Fruit fly (Drosophila melanogaster) S2 (cell line): ENCODE measurements around the gene CG10845.

Experiments
- CG8478 ChIP-seq: fragments of >200 bp; optimal IDR thresholded peaks from 2 replicates; lab custom pipeline; 2018
- CTCF ChIP-seq, 2 experiments: fragments of >200 bp; optimal IDR thresholded peaks; 2 replicates each; lab custom pipeline; 2018

DNA sequence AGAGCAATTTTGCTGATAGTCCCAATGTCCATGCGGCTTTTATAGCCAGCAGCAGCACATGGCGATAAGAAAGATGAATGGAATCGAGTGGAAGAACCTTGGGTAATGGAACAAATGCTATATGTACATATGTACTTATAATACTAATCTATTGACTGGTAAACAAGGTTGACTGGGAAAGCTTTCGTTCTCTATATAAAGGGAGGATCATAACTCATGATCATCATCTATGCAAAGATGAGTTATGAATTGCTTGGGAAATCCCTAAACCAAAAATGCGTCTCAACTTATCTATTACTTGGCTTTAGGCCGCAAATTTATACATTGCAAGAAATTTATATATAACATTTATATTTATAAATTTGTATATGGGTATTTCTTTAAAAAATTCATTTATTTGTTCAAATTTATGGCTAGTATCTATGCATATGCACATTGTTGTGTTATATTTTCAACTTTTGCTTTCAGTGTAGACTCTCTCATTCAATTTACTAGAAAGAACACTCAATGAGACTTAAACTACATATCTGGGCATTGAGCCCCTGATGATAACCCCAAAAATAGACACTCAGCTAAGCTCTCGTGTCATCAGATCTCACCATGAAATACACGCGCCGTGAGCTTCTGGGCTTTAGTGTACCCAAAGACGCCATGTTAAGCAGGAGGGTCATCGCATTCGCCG lies 36.1 kb upstream of the CG10845 start, which contains the start of the genes Srg1 and Elal:
- TF ChIP-seq CTCF (optimal IDR thresholded peaks at IDR 0.05; lab: Kevin White, UChicago) = no peak
- no peak for TF ChIP-seq CG8478 (lab: Kevin White, UChicago)
